Worm (Caenorhabditis elegans) whole organism, late embryonic: ENCODE results near the gene M04B2.7.

Experiments used
- ceh-48 ChIP-seq: sonication (generic microtip); optimal IDR thresholded peaks from 2 replicates; lab custom pipeline; 2016; ENCODE audit warnings: missing genetic modification characterization, inconsistent platforms, missing compliant biosample characterization
- dmd-4 ChIP-seq: sonication (generic microtip); optimal IDR thresholded peaks from 2 replicates; lab custom pipeline; 2016; ENCODE audit warnings: borderline replicate concordance, missing genetic modification characterization, missing compliant biosample characterization

- peak; percentile 50 for TF ChIP-seq ceh-48 (tag; lab: Kevin White, UChicago)
- TF ChIP-seq dmd-4 (tag; lab: Kevin White, UChicago): no peak
Observed at ce11 chrIV:11494924-11495323, 53.6 kb downstream of the M04B2.7 start.
